Fruit fly (Drosophila melanogaster) ovary, adult (tissue): ENCODE results near the gene Arl5.

Experiments
- CG17801 ChIP-seq: fragments of 200-800 bp; optimal IDR thresholded peaks from 2 replicates; lab custom pipeline; 2019; ENCODE audit warnings: missing biosample characterization, mild to moderate bottlenecking, missing genetic modification characterization, moderate library complexity; ENCODE audit not compliant: partially characterized antibody

The Arl5 gene

dm6 chr3L:8299224-8300130 is at the start of gene Arl5, which contains the start of gene CG13671:
Arl5 (minus strand) TSS chr3L:8299839.
CG13671 (plus strand) TSS chr3L:8300064.
- peak; percentile 72 for TF ChIP-seq CG17801 (GFP tag; lab: Kevin White, UChicago)

DNA sequence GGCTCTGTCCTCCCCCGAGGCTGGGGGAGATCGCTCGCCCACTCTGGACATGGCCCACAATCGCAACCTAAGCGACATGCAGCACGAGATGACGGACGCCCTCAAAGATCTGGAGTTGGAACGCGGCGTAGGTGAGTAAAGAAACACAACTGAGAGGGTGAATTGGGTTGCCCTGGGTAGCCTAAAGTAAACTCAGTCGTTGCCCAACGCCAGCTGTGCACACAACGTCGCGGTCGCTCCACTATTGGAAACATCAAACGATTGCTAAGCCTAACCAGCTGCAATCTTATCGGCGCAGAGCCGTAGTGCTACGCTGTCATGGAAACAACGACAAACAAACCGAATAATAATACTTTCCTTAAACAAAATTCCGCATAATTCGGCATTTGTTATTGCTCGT is 47.7 kb upstream of the Arl5 start:
- no peak for TF ChIP-seq CG17801 (GFP tag; lab: Kevin White, UChicago)

- peak; percentile 82 for TF ChIP-seq CG17801 (GFP tag; lab: Kevin White, UChicago)
Observed at dm6 chr3L:8346100-8346980, 46.7 kb upstream of the Arl5 start, which contains the start of the genes CG7182 and GAPcenA. CG7182 (minus strand) TSS chr3L:8346382. GAPcenA (plus strand) TSS chr3L:8346561.

DNA sequence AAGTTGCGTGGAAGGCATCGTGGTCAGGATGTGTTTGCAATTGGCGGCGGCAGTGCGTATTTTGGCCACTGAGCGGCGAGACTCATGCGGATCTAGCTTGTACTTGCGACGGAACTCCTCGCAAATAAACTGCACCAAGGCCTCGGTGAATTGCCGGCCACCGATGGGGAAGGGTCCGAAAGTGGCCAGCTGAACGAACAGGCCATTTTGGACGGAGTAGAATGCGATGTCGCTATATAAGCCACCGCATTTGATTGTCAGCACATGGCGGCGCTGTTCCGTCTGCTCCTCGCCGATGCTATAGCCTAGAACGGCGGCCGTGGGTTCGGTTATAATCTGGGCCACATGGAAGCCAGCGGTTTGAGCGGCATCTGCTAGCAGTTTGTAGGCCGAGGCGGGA is 45.5 kb upstream of the Arl5 start:
- TF ChIP-seq CG17801 (GFP tag; lab: Kevin White, UChicago), result no peak

DNA sequence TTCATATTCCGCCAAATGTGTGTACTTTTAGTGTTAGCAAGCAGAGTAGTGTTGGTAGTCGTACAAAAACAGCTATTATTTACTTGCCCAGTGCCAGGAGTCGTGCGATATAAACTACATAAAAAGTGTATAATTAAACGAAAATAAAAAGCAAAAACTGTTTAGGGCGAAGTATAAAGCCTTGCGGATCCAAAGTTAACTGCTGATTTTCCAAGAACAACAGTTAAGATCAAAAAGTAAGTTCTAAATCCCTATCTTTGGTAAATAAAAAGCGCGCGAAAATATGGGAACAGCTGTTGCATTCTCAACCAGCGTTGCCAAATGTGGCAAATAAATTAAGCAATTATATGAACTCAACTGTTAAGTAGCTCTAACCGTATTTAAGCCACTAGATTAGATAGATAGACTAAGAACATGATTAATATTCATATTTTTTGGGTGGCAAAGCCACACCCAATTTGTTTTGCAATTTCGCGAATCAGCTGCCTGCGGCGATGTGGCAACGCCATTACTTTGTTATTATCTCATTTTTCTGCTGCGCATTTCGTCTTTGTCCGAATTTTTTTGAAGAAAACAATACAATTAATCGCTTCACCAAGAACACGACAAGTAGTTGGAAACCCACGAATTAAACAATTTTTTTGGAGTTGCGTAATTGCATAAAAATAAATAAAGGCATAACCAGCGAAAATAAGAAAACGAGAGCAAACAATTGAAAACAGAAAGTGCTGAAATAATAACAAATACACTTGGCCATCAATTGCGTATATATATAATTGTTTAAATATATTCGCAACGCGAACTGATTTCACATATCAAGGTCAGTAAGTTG is 40.8 kb upstream of the Arl5 start, which contains the start of the genes Prim1 and CG7083:
TSS of gene Prim1 (plus strand) at position 51 of the 832 bp plus-strand sequence.
TSS of gene CG7083 (plus strand) at position 522 of the 832 bp plus-strand sequence.
- TF ChIP-seq CG17801 (GFP tag; lab: Kevin White, UChicago), result peak; percentile 52

DNA sequence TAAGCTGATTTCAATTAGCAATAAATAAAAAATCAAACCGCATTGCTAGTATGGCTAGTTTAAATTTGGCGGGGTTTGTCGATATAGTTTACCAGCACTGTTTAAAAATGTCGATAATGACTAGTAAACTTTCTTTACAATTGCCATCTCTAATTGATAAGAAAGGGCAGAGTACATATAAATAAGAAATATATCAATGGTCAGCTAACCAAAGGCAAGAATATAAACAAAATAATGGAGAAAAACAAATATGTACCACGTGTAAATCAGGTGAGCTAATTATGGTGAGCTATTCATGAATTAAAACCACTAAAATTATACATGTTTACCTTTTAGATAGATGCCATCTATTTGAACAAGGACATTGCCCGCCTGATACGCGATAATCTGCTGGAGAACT is 39.3 kb upstream of the Arl5 start, which contains the start of gene Pex2:
TSS of gene Pex2 (plus strand) at position 131 of the 400 bp plus-strand sequence.
- TF ChIP-seq CG17801 (GFP tag; lab: Kevin White, UChicago), result peak; percentile 56

DNA sequence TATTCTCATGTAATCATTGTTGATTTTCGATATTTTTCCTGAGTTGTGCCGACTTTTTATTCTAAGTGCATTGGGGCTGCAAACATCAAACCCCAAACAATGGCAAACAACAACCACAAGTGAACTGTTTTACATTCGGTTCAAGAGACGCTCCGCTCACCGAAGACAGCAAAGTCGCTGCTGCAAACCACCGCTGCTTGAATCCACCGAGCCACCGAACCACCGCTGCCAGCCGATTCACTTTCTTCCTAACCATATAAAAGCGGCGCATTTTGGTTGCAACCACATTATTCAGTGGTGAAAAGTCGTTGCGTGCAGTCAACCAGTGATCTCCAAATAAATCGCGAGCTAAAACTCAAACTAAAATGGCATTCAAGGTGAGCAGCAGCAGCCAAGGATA is 36.7 kb upstream of the Arl5 start, which contains the start of gene Cpr66Cb:
TSS of gene Cpr66Cb (plus strand) at position 301 of the 400 bp plus-strand sequence.
- no peak for TF ChIP-seq CG17801 (GFP tag; lab: Kevin White, UChicago)

- TF ChIP-seq CG17801 (GFP tag; lab: Kevin White, UChicago), result no peak
Observed at dm6 chr3L:8334338-8334737, 34.7 kb upstream of the Arl5 start.

- TF ChIP-seq CG17801 (GFP tag; lab: Kevin White, UChicago), result no peak
Observed at dm6 chr3L:8333574-8333973, 33.9 kb upstream of the Arl5 start.

DNA sequence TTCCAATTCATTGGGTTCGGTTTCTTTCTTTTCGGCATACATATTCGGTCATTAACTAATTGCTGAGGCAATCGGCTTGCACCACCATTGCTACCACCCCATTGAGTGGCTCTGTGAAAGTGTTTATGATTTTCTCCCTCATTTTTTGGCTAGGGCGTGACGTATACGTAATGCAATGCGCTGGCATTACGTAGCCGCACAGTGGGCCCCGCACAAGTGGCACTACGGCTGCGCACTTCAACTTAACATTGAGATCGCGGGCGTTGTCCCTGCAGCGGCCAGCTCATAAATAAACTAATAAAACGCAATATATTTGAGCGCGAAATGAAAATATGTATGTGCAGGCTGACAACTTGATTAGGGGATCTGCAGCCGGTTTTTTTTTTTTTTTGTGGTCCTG is 31.8 kb upstream of the Arl5 start:
- TF ChIP-seq CG17801 (GFP tag; lab: Kevin White, UChicago), result no peak

DNA sequence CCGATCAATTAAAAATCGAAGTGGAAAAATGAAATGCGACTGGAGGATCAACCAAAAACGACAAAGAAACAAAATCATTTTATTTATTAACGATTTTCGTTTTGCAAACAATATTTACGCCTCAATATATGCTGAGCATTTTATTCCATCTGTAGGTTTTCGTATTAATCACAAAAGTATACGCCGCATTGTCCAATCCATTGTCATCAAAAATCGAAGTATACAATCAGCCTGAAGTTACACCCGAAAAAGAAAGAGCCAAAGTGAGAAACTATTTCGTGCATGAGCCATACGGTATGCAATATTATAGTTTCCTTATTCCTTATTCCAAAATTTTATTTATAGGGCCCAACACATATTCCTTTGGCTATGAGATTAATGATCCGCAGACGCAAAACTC is 29.4 kb upstream of the Arl5 start:
- no peak for TF ChIP-seq CG17801 (GFP tag; lab: Kevin White, UChicago)

- TF ChIP-seq CG17801 (GFP tag; lab: Kevin White, UChicago), result no peak
Observed at dm6 chr3L:8328283-8328682, 28.6 kb upstream of the Arl5 start, which contains the start of gene CG34462. CG34462 (plus strand) TSS chr3L:8328583.

DNA sequence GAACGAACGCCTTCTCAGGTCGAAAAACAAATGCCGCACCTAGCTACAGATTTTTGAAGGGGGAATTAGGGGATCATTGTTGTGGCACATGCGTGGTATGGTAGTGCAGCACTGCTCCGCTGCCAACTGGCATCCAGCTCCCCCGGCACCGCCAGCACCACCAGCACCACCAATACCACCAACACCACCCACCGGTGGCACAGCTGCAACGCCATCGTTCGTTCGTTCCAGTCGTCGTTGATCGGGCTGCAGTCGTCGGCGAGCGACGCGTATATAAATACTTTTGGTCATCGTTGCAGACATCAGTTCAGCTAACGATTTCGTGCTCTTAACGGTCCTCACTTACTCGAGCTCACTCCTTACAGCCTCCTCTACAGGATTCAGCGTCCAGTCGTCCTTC is 25.9 kb upstream of the Arl5 start, which contains the start of gene CG34461:
TSS of gene CG34461 (plus strand) at position 301 of the 400 bp plus-strand sequence.
- TF ChIP-seq CG17801 (GFP tag; lab: Kevin White, UChicago), result no peak

- TF ChIP-seq CG17801 (GFP tag; lab: Kevin White, UChicago), result no peak
Observed at dm6 chr3L:8323817-8324216, 24.2 kb upstream of the Arl5 start.
